Fruit fly (Drosophila melanogaster) whole organism, embryonic: Measurements from ENCODE around the gene apn.

Experiments
- B-H2 ChIP-seq: fragments of 200-800 bp; sonication (Bioruptor generic); optimal IDR thresholded peaks from 2 replicates; lab custom pipeline; 2018; ENCODE audit warnings: missing biosample characterization, mild to moderate bottlenecking, missing genetic modification characterization
- BEAF-32 ChIP-seq: fragments of 200-800 bp; sonication (Bioruptor generic); optimal IDR thresholded peaks from 3 replicates; lab custom pipeline; 2017; ENCODE audit warnings: missing biosample characterization, missing genetic modification characterization, mild to moderate bottlenecking, moderate library complexity, missing genetic modification reagents
- Blimp-1 ChIP-seq: fragments of 200-800 bp; sonication (Bioruptor generic); optimal IDR thresholded peaks from 3 replicates; lab custom pipeline; 2018; ENCODE audit warnings: missing biosample characterization, missing genetic modification characterization, mild to moderate bottlenecking, moderate library complexity, missing genetic modification reagents
- CG14667 ChIP-seq: fragments of 200-800 bp; sonication (Bioruptor generic); IDR thresholded peaks from 2 replicates; pipeline ENCODE4 v1.3.6; 2022; ENCODE audit warnings: missing biosample characterization, missing genetic modification characterization
- CG17359 ChIP-seq: fragments of 200-800 bp; sonication (Bioruptor generic); optimal IDR thresholded peaks from 3 replicates; lab custom pipeline; 2018; ENCODE audit warnings: missing biosample characterization, mild to moderate bottlenecking, missing genetic modification characterization, moderate library complexity
- CG1832 ChIP-seq: fragments of 200-800 bp; sonication (Bioruptor generic); optimal IDR thresholded peaks from 2 replicates; lab custom pipeline; 2017; ENCODE audit warnings: missing biosample characterization, mild to moderate bottlenecking, missing genetic modification characterization, inconsistent platforms
- CG2120 ChIP-seq: fragments of 200-800 bp; sonication (Bioruptor generic); optimal IDR thresholded peaks from 3 replicates; lab custom pipeline; 2016; ENCODE audit warnings: missing biosample characterization, missing genetic modification characterization
- CG30403 ChIP-seq: fragments of 200-800 bp; sonication (Bioruptor generic); optimal IDR thresholded peaks from 3 replicates; lab custom pipeline; 2016; ENCODE audit warnings: missing biosample characterization, missing genetic modification characterization
- CG31365 ChIP-seq: fragments of 200-800 bp; sonication (Bioruptor generic); optimal IDR thresholded peaks from 2 replicates; lab custom pipeline; 2018; ENCODE audit warnings: missing biosample characterization, mild to moderate bottlenecking, missing genetic modification characterization
- CG34376 ChIP-seq: fragments of 200-800 bp; sonication (Bioruptor generic); optimal IDR thresholded peaks from 2 replicates; lab custom pipeline; 2018; ENCODE audit warnings: missing biosample characterization, mild to moderate bottlenecking, missing genetic modification characterization
- CG4328 ChIP-seq: fragments of 200-800 bp; sonication (Bioruptor generic); optimal IDR thresholded peaks from 3 replicates; lab custom pipeline; 2017; ENCODE audit warnings: missing biosample characterization, missing genetic modification reagents, missing genetic modification characterization
- CG4424 ChIP-seq: fragments of 200-800 bp; sonication (Bioruptor generic); optimal IDR thresholded peaks from 3 replicates; lab custom pipeline; 2016; ENCODE audit warnings: missing biosample characterization, missing genetic modification characterization
- CG4820 ChIP-seq: fragments of 200-800 bp; sonication (Bioruptor generic); optimal IDR thresholded peaks from 3 replicates; lab custom pipeline; 2016; ENCODE audit warnings: missing biosample characterization, missing genetic modification characterization
- CG4854 ChIP-seq: fragments of 200-800 bp; sonication (Bioruptor generic); optimal IDR thresholded peaks from 2 replicates; lab custom pipeline; 2016; ENCODE audit warnings: missing biosample characterization, missing genetic modification characterization, inconsistent platforms
- CG6683 ChIP-seq: fragments of 200-800 bp; sonication (Bioruptor generic); optimal IDR thresholded peaks from 2 replicates; lab custom pipeline; 2017; ENCODE audit warnings: missing biosample characterization, mild to moderate bottlenecking, missing genetic modification characterization, missing genetic modification reagents
- CG6813 ChIP-seq: fragments of 200-800 bp; sonication (Bioruptor generic); optimal IDR thresholded peaks from 2 replicates; lab custom pipeline; 2017; ENCODE audit warnings: missing biosample characterization, missing genetic modification characterization, mild to moderate bottlenecking, moderate library complexity, missing genetic modification reagents
- CG7786 ChIP-seq: fragments of 200-800 bp; sonication (Bioruptor generic); optimal IDR thresholded peaks from 2 replicates; lab custom pipeline; 2016; ENCODE audit warnings: missing biosample characterization, missing genetic modification characterization
- CG7963 ChIP-seq: fragments of 200-800 bp; sonication (Bioruptor generic); IDR thresholded peaks from 3 replicates; pipeline ENCODE4 v1.3.6; 2022; ENCODE audit warnings: missing biosample characterization, missing genetic modification characterization; ENCODE audit not compliant: partially characterized antibody
- D ChIP-seq, 2 experiments: fragments of 200-800 bp in 1 of 2; fragments of >200 bp in 1 of 2; sonication (Bioruptor generic) in 1 of 2; optimal IDR thresholded peaks; 2 replicates in 1 of 2; 3 replicates in 1 of 2; lab custom pipeline; 2017; ENCODE audit warnings: mild to moderate bottlenecking in 1 of 2, missing biosample characterization in 1 of 2, missing genetic modification characterization in 1 of 2, missing genetic modification reagents in 1 of 2
- Dad ChIP-seq: fragments of 200-800 bp; sonication (Bioruptor generic); optimal IDR thresholded peaks from 3 replicates; lab custom pipeline; 2016; ENCODE audit warnings: missing biosample characterization, missing genetic modification characterization
- Elba2 ChIP-seq: fragments of 200-800 bp; sonication (Bioruptor generic); optimal IDR thresholded peaks from 3 replicates; lab custom pipeline; 2016; ENCODE audit warnings: missing biosample characterization, missing genetic modification characterization
- Fer1 ChIP-seq: fragments of 200-800 bp; sonication (Bioruptor generic); optimal IDR thresholded peaks from 2 replicates; lab custom pipeline; 2017; ENCODE audit warnings: missing biosample characterization, mild to moderate bottlenecking, missing genetic modification characterization
- GATAe ChIP-seq: fragments of 200-800 bp; sonication (Bioruptor generic); conservative IDR thresholded peaks from 2 replicates; pipeline ENCODE4 v1.3.6; 2022; ENCODE audit warnings: missing biosample characterization, missing genetic modification characterization
- Gug ChIP-seq: fragments of 200-800 bp; sonication (Bioruptor generic); IDR thresholded peaks from 4 replicates; pipeline ENCODE4 v1.3.6; 2022; ENCODE audit warnings: missing biosample characterization, missing genetic modification characterization
- Hey ChIP-seq: fragments of 200-800 bp; sonication (Bioruptor generic); optimal IDR thresholded peaks from 3 replicates; lab custom pipeline; 2018; ENCODE audit warnings: missing biosample characterization, mild to moderate bottlenecking, missing genetic modification characterization
- Hmx ChIP-seq: fragments of 200-800 bp; sonication (Bioruptor generic); optimal IDR thresholded peaks from 2 replicates; lab custom pipeline; 2016; ENCODE audit warnings: missing biosample characterization, missing genetic modification characterization
- Sry-β ChIP-seq: fragments of 200-800 bp; sonication (Bioruptor generic); optimal IDR thresholded peaks from 2 replicates; lab custom pipeline; 2018; ENCODE audit warnings: missing biosample characterization, mild to moderate bottlenecking, missing genetic modification characterization, moderate library complexity
- Stat92E ChIP-seq, 3 experiments: fragments of >200 bp in 2 of 3; fragments of 200-800 bp in 1 of 3; sonication (Bioruptor generic) in 1 of 3; optimal IDR thresholded peaks; 2 replicates each; lab custom pipeline; 2017 to 2019; ENCODE audit warnings: missing biosample characterization in 3 of 3, missing genetic modification characterization in 3 of 3, mild to moderate bottlenecking in 1 of 3, moderate library complexity in 1 of 3
- corto ChIP-seq: fragments of 200-800 bp; sonication (Bioruptor generic); optimal IDR thresholded peaks from 2 replicates; lab custom pipeline; 2016; ENCODE audit warnings: missing biosample characterization, mild to moderate bottlenecking, missing genetic modification characterization, moderate library complexity
- croc ChIP-seq: fragments of 200-800 bp; sonication (Bioruptor generic); conservative IDR thresholded peaks from 3 replicates; pipeline ENCODE4 v1.3.6; 2022; ENCODE audit warnings: missing biosample characterization, missing genetic modification characterization
- dpn ChIP-seq, 2 experiments: fragments of 200-800 bp; sonication (Bioruptor generic); optimal IDR thresholded peaks; 3 replicates each; lab custom pipeline; 2016; ENCODE audit warnings: missing biosample characterization in 2 of 2, missing genetic modification characterization in 2 of 2
- en ChIP-seq: fragments of 200-800 bp; sonication (Bioruptor generic); optimal IDR thresholded peaks from 2 replicates; lab custom pipeline; 2016; ENCODE audit warnings: missing biosample characterization, missing genetic modification characterization
- exex ChIP-seq: fragments of 200-800 bp; sonication (Bioruptor generic); optimal IDR thresholded peaks from 4 replicates; lab custom pipeline; 2018; ENCODE audit warnings: missing biosample characterization, mild to moderate bottlenecking, missing genetic modification characterization, moderate library complexity
- fu2 ChIP-seq: fragments of 200-800 bp; sonication (Bioruptor generic); optimal IDR thresholded peaks from 2 replicates; lab custom pipeline; 2016; ENCODE audit warnings: missing biosample characterization, missing genetic modification characterization
- gce ChIP-seq: fragments of 200-800 bp; sonication (Bioruptor generic); IDR thresholded peaks from 3 replicates; pipeline ENCODE4 v1.3.6; 2022; ENCODE audit warnings: missing biosample characterization, missing genetic modification characterization
- gcm ChIP-seq: fragments of 200-800 bp; sonication (Bioruptor generic); optimal IDR thresholded peaks from 2 replicates; lab custom pipeline; 2019; ENCODE audit warnings: missing biosample characterization, mild to moderate bottlenecking, missing genetic modification characterization, moderate library complexity
- h ChIP-seq: fragments of >200 bp; optimal IDR thresholded peaks from 2 replicates; lab custom pipeline; 2017
- insv ChIP-seq, 2 experiments: fragments of 200-800 bp; sonication (Bioruptor generic); optimal IDR thresholded peaks; 3 replicates each; lab custom pipeline; 2016 to 2018; ENCODE audit warnings: missing biosample characterization in 2 of 2, missing genetic modification characterization in 2 of 2
- lab ChIP-seq: fragments of 200-800 bp; sonication (Bioruptor generic); optimal IDR thresholded peaks from 3 replicates; lab custom pipeline; 2017; ENCODE audit warnings: missing biosample characterization, missing genetic modification characterization, mild to moderate bottlenecking, moderate library complexity, missing genetic modification reagents
- mirr ChIP-seq: fragments of 200-800 bp; sonication (Bioruptor generic); optimal IDR thresholded peaks from 3 replicates; lab custom pipeline; 2018; ENCODE audit warnings: missing biosample characterization, mild to moderate bottlenecking, missing genetic modification characterization
- nerfin-1 ChIP-seq: fragments of 200-800 bp; sonication (Bioruptor generic); optimal IDR thresholded peaks from 3 replicates; lab custom pipeline; 2019; ENCODE audit warnings: missing biosample characterization, mild to moderate bottlenecking, missing genetic modification characterization, moderate library complexity
- pan ChIP-seq, 4 experiments: fragments of >200 bp in 3 of 4; fragments of 200-800 bp in 1 of 4; sonication (Bioruptor generic) in 1 of 4; optimal IDR thresholded peaks in 3 of 4; IDR thresholded peaks in 1 of 4; 2 replicates each; pipeline versions ENCODE4 v1.3.6 to Lab custom; 2017 to 2022; ENCODE audit warnings: missing biosample characterization in 2 of 4, missing genetic modification characterization in 2 of 4, mixed read lengths in 1 of 4
- rib ChIP-seq: fragments of 200-800 bp; sonication (Bioruptor generic); IDR thresholded peaks from 2 replicates; pipeline ENCODE4 v1.3.6; 2022; ENCODE audit warnings: missing biosample characterization, missing genetic modification characterization
- salm ChIP-seq: fragments of 200-800 bp; sonication (Bioruptor generic); optimal IDR thresholded peaks from 2 replicates; lab custom pipeline; 2018; ENCODE audit warnings: missing biosample characterization, mild to moderate bottlenecking, missing genetic modification characterization
- schlank ChIP-seq: fragments of 200-800 bp; sonication (Bioruptor generic); optimal IDR thresholded peaks from 2 replicates; lab custom pipeline; 2018; ENCODE audit warnings: missing biosample characterization, mild to moderate bottlenecking, missing genetic modification characterization
- sd ChIP-seq: fragments of 200-800 bp; sonication (Bioruptor generic); optimal IDR thresholded peaks from 3 replicates; lab custom pipeline; 2018; ENCODE audit warnings: missing biosample characterization, mild to moderate bottlenecking, missing genetic modification characterization, moderate library complexity
- sob ChIP-seq: fragments of 200-800 bp; sonication (Bioruptor generic); IDR thresholded peaks from 2 replicates; pipeline ENCODE4 v1.3.6; 2022; ENCODE audit warnings: missing biosample characterization, missing genetic modification characterization
- sug ChIP-seq: fragments of 200-800 bp; optimal IDR thresholded peaks from 2 replicates; lab custom pipeline; 2019; ENCODE audit warnings: missing biosample characterization, mild to moderate bottlenecking, missing genetic modification characterization, moderate library complexity
- trh ChIP-seq: fragments of 200-800 bp; sonication (Bioruptor generic); optimal IDR thresholded peaks from 2 replicates; lab custom pipeline; 2016; ENCODE audit warnings: missing biosample characterization, missing genetic modification characterization
- vnd ChIP-seq: fragments of 200-800 bp; sonication (Bioruptor generic); IDR thresholded peaks from 3 replicates; pipeline ENCODE4 v1.3.6; 2022; ENCODE audit warnings: missing biosample characterization, missing genetic modification characterization; ENCODE audit not compliant: partially characterized antibody

apn gene

DNA sequence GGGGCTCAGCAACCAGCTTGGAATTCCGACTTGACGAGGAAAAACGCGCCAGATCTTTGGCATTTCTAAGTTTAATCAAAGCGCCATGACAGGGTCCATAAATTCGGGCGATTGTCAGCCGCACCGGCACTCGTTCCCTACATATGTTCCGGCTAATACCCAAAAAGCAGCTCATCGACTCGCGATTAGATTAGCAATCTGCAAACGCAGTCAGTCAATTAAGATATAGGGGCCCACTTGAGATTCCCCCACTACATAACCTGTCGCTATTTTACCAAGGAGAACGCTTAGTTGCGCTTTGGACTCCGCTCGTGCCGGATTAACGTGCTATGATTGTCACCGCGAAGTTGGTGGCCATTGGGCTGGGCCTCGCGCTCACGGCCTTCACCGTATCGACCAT lies 5.8 kb upstream of the apn start, which contains the start of gene CG8773 (continued):
- TF ChIP-seq nerfin-1 (tag; lab: Kevin White, UChicago) (no peak), en (GFP tag; lab: Kevin White, UChicago) (no peak), corto (GFP tag; lab: Kevin White, UChicago) (no peak), h (lab: Kevin White, UChicago) (no peak), CG14667 (GFP tag; lab: Robert Waterston, UW) (no peak), CG6813 (GFP tag; lab: Kevin White, UChicago) (no peak), CG4820 (GFP tag; lab: Kevin White, UChicago) (no peak), Hey (tag; lab: Kevin White, UChicago) (peak; percentile 51), BEAF-32 (GFP tag; lab: Kevin White, UChicago) (no peak), Elba2 (no peak), CG2120 (GFP tag; lab: Kevin White, UChicago) (no peak), dpn (GFP tag; optimal IDR thresholded peaks at IDR 0.05; lab: Kevin White, UChicago) (no peak), insv (GFP tag; optimal IDR thresholded peaks at IDR 0.05; lab: Kevin White, UChicago) (no peak), mirr (GFP tag; lab: Kevin White, UChicago) (peak; percentile 57), exex (peak; percentile 90), CG4424 (GFP tag; lab: Kevin White, UChicago) (no peak), Sry-β (no peak), B-H2 (GFP tag; lab: Kevin White, UChicago) (no peak), GATAe (GFP tag; lab: Robert Waterston, UW) (peak; percentile 44; the same call in 1 of the 2 replicates), D (optimal IDR thresholded peaks at IDR 0.05; lab: Kevin White, UChicago) (no peak), D (GFP tag; optimal IDR thresholded peaks at IDR 0.05; lab: Kevin White, UChicago) (no peak), Fer1 (GFP tag; lab: Kevin White, UChicago) (no peak), rib (GFP tag; lab: Robert Waterston, UW) (no peak), salm (no peak), CG4854 (no peak), lab (GFP tag; lab: Kevin White, UChicago) (peak; percentile 8), gcm (GFP tag; lab: Kevin White, UChicago) (no peak), CG17359 (tag; lab: Kevin White, UChicago) (no peak), vnd (0 out of 3 replicates have a peak, but pooled peaks have one; percentile 41), trh (GFP tag; lab: Kevin White, UChicago) (no peak), Hmx (GFP tag; lab: Kevin White, UChicago) (no peak), Gug (GFP tag; lab: Robert Waterston, UW) (no peak), sd (tag; lab: Kevin White, UChicago) (peak; percentile 77), sug (tag; lab: Kevin White, UChicago) (peak; percentile 76), CG6683 (GFP tag; lab: Kevin White, UChicago) (no peak), CG7963 (GFP tag; lab: Robert Waterston, UW) (no peak), CG1832 (no peak), croc (GFP tag; lab: Robert Waterston, UW) (no peak), schlank (tag; lab: Kevin White, UChicago) (no peak), sob (GFP tag; lab: Robert Waterston, UW) (no peak), CG4328 (GFP tag; lab: Kevin White, UChicago) (no peak), Blimp-1 (GFP tag; lab: Kevin White, UChicago) (no peak), Dad (GFP tag; lab: Kevin White, UChicago) (no peak), CG34376 (GFP tag; lab: Kevin White, UChicago) (peak; percentile 66), Stat92E (GFP tag; optimal IDR thresholded peaks at IDR 0.05; lab: Kevin White, UChicago) (no peak), pan (optimal IDR thresholded peaks at IDR 0.05; lab: Kevin White, UChicago) (no peak), pan (GFP tag; optimal IDR thresholded peaks at IDR 0.05 in 1 of 2, IDR thresholded peaks at IDR 0.05 in 1 of 2) (no peak), CG31365 (no peak), fu2 (GFP tag; lab: Kevin White, UChicago) (no peak), CG30403 (no peak), gce (GFP tag; lab: Robert Waterston, UW) (no peak), CG7786 (GFP tag; lab: Kevin White, UChicago) (no peak)
